Worm (Caenorhabditis elegans): Measurements from ENCODE around the gene R09H10.3.

Gene R09H10.3

DNA sequence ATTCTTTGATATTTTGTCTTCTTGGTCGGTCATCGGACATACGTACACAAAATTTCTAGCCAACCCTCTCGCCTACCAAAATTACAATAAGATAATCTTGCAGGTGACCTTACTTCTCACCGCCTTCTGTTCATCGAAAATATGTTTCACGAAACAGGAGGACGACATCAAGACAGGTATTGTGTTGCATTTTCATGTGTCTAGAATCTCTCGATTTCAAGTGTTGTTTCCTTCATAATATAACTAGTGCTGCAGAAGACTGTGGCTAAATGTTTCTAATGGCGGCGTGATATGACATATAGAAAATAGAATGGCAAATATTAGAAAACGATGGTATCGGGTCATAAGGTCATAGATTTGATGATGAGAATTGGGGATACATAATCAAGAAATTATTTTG lies 10.3 kb downstream of the R09H10.3 start:
- TF ChIP-seq nfya-1 (tag; optimal IDR thresholded peaks at IDR 0.05) (no peak), ceh-22 (tag; optimal IDR thresholded peaks at IDR 0.05) (no peak), ceh-45 (GFP tag; IDR thresholded peaks at IDR 0.05) (no peak), dve-1 (tag; optimal IDR thresholded peaks at IDR 0.05) (no peak)

DNA sequence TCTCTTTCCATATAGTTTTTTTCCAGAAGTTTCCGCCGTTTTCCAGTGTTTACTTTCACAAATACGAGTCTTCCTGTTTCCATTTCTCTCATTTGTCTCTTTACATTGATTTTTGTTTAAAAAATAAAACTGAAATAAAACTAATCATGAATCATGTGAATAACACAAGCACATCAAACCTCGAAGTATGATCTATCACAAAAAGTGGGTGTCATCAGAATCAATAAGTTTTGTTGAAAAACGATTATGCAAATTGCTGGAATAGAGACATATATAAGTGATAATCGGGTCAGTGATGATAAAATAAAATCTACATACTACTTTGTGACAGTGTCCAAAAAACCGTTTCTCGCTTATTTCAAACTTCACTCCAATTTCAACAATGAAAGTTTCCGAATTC lies 14.0 kb downstream of the R09H10.3 start, which contains the start of gene R09H10.7:
Gene R09H10.7 (plus strand): TSS at position 301 of the 400 bp plus-strand sequence.
- TF ChIP-seq ceh-31 (tag; optimal IDR thresholded peaks at IDR 0.05) = no peak

DNA sequence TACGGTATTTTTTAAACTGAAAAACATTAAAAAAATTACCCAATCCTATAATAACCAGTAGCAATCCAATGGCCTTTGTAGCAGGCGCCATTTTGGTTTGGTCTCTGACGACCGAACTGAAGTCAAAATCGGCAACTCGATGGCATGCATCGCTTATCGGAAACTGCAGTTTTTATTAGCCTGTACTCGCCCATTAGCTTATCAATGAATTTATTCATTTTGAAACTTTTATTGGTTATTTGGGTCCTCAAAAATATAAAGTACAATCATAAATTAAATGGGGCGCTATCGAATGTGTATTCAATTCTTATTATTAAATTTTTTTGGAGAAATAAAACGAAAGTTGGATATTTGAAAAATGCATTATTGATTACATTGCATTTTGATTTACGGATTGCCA lies 21.9 kb downstream of the R09H10.3 start, which contains the start of gene R09H10.5:
Gene R09H10.5 (minus strand): TSS at position 106 of the 400 bp plus-strand sequence.
- TF ChIP-seq ets-4 (tag; optimal IDR thresholded peaks at IDR 0.05) (no peak), tbx-2 (tag; optimal IDR thresholded peaks at IDR 0.05) (no peak), dve-1 (tag; optimal IDR thresholded peaks at IDR 0.05) (no peak), fkh-6 (tag; optimal IDR thresholded peaks at IDR 0.05) (no peak), eyg-1 (tag; optimal IDR thresholded peaks at IDR 0.05) (no peak), pat-9 (tag; optimal IDR thresholded peaks at IDR 0.05) (no peak), dmd-4 (tag; optimal IDR thresholded peaks at IDR 0.05; ENCODE audit: borderline replicate concordance) (no peak), nfya-1 (tag; optimal IDR thresholded peaks at IDR 0.05) (no peak), ztf-16 (tag; optimal IDR thresholded peaks at IDR 0.05) (no peak), ceh-19 (GFP tag; optimal IDR thresholded peaks at IDR 0.05) (no peak), hlh-8 (tag; optimal IDR thresholded peaks at IDR 0.05) (no peak), madf-2 (tag; optimal IDR thresholded peaks at IDR 0.05) (no peak), sdc-2 (tag; optimal IDR thresholded peaks at IDR 0.05) (no peak), unc-3 (GFP tag; conservative IDR thresholded peaks at IDR 0.05) (no peak), unc-3 (tag; optimal IDR thresholded peaks at IDR 0.05) (no peak), ama-1 (optimal IDR thresholded peaks at IDR 0.05) (no peak), mec-3 (tag; optimal IDR thresholded peaks at IDR 0.05; ENCODE audit: borderline replicate concordance) (no peak), F13H6.1 (tag; optimal IDR thresholded peaks at IDR 0.05) (no peak), pag-3 (tag; optimal IDR thresholded peaks at IDR 0.05; ENCODE audit: borderline replicate concordance) (no peak), sox-4 (tag; optimal IDR thresholded peaks at IDR 0.05) (no peak)

DNA sequence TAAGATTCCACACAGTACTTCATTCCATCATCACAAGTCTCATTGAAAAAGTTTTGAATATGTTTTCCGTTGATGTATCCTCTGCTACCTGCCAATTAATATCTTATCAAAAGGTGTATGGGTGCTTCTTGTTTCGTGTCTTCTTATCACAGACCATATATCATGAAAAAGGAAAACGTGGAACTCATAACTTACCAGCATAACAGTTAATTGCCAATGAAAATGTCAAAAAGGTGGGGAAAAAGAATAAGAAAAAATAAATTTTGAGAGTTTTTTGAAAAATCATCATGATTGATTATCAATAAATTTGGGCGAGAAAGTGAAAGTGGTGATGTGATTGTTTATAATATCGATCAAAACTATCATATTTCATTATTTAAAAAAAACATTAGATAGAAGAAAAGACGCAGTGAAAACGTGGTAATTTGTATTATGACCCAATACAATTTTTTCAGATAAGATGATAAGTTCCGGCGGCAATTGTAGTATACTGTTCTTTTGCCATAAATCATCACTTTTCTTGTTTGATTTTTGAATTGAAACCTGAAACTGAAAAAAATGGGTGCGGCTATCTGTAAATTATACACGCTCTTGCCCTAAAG lies 24.2 kb downstream of the R09H10.3 start, which contains the start of gene F56C4.4:
Gene F56C4.4 (minus strand): TSS at position 315 of the 602 bp plus-strand sequence.
- TF ChIP-seq nhr-232 (tag; optimal IDR thresholded peaks at IDR 0.05) = no peak
- TF ChIP-seq lin-11 (tag; optimal IDR thresholded peaks at IDR 0.05) = no peak
- TF ChIP-seq elt-2 (tag; optimal IDR thresholded peaks at IDR 0.05) = peak; percentile 48

DNA sequence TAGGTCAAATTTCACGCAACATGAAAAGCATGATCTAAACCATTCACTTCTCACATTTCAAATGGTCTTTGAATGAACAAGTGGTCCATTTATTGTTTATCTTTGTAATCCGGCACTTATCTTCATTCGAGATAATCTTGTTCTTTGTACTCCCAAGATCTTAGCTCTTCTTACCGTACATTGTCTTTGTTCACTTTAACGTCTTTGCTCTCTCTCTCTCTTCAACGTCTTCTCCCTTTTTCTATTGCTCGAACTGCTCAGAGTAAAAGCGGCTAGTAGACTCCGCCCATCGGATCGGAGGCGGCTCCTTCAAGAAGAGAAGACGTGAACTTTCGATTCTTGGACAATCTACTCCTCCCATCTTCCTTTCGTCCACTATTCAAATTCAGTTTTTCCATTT lies 29.8 kb downstream of the R09H10.3 start, which contains the start of gene F56C4.1:
Gene F56C4.1 (plus strand): TSS at position 301 of the 400 bp plus-strand sequence.
- TF ChIP-seq pat-9 (tag; optimal IDR thresholded peaks at IDR 0.05) = no peak
- TF ChIP-seq nhr-232 (tag; optimal IDR thresholded peaks at IDR 0.05) = no peak
- no peak for TF ChIP-seq syd-9 (tag; optimal IDR thresholded peaks at IDR 0.05)
- TF ChIP-seq ceh-24 (tag; optimal IDR thresholded peaks at IDR 0.05) = no peak
- no peak for TF ChIP-seq C08G9.2 (tag; optimal IDR thresholded peaks at IDR 0.05)
- no peak for TF ChIP-seq hlh-8 (tag; optimal IDR thresholded peaks at IDR 0.05)
- TF ChIP-seq F13H6.1 (tag; optimal IDR thresholded peaks at IDR 0.05) = no peak
- TF ChIP-seq unc-42 (tag; optimal IDR thresholded peaks at IDR 0.05) = no peak
- TF ChIP-seq dmd-4 (tag; optimal IDR thresholded peaks at IDR 0.05; ENCODE audit: borderline replicate concordance) = no peak
- no peak for TF ChIP-seq odd-2 (tag; optimal IDR thresholded peaks at IDR 0.05)
- no peak for TF ChIP-seq lim-6 (tag; optimal IDR thresholded peaks at IDR 0.05)
- TF ChIP-seq ceh-6 (GFP tag; optimal IDR thresholded peaks at IDR 0.05) = no peak
- no peak for TF ChIP-seq elt-2 (tag; optimal IDR thresholded peaks at IDR 0.05)
- TF ChIP-seq K02D7.2 (tag; optimal IDR thresholded peaks at IDR 0.05) = no peak

Data from whole organism, late embryonic.